Fruit fly (Drosophila melanogaster) whole organism: ENCODE measurements around the gene ppk31.

Experiments used
- CG8478 ChIP-seq: fragments of >200 bp; optimal IDR thresholded peaks from 2 replicates; lab custom pipeline; 2018; ENCODE audit warnings: inconsistent platforms
- Dll ChIP-seq: fragments of >200 bp; optimal IDR thresholded peaks from 2 replicates; lab custom pipeline; 2017
- EcR ChIP-seq, 2 experiments: fragments of >200 bp; optimal IDR thresholded peaks; 2 replicates each; lab custom pipeline; 2017; ENCODE audit warnings: missing biosample characterization in 2 of 2, missing genetic modification characterization in 2 of 2, missing genetic modification reagents in 2 of 2
- pan ChIP-seq: fragments of >200 bp; optimal IDR thresholded peaks from 2 replicates; lab custom pipeline; 2017
- psq ChIP-seq: fragments of >200 bp; optimal IDR thresholded peaks from 2 replicates; lab custom pipeline; 2017
- usp ChIP-seq: fragments of >200 bp; optimal IDR thresholded peaks from 2 replicates; lab custom pipeline; 2017; ENCODE audit warnings: missing biosample characterization, missing genetic modification characterization, mixed read lengths

Gene ppk31

DNA sequence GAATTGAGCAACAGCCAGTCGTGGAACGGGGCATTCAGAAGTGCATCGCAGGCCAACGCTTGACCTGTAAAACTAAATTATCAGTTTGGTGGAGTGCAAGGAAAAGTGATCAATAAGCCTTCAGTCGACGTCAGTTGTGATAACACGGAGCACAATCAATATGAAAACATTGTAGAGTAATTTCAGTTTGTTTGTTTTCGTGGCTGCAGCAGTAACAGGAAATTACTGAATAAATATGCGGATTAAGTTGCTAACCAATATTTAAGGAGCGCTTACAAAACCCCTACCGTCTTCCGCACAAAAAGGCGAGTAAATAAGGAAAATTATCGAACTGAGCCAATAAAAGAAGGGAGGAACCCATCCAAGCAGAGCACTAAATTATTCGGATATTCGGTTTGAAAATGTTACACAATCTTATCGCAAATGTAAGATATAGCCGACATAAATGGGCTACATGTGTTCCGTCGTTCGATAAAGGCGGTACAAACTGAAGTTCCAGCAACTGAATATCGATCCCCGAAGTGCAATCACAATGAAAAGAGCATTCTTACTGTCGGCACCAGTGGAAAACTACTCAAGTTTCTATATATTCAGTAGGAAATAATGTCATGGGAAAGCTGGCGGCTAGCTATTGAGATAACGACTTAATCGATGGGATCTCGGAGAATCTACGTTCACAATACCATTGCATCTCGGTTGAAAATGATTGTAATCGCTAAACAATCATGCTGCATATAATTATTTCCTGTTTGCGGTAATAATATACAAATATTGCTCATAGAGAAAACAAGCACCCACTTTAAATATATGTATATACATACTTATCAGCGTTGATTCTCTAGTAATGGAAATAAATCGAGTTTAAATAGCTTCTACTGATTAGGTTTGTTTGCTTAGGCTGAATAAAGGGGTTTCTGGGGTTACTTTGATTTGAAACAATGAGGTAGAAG, 27.0 kb upstream of the ppk31 start:
- TF ChIP-seq CG8478 (lab: Kevin White, UChicago): no peak
- TF ChIP-seq usp (GFP tag; lab: Kevin White, UChicago): no peak

DNA sequence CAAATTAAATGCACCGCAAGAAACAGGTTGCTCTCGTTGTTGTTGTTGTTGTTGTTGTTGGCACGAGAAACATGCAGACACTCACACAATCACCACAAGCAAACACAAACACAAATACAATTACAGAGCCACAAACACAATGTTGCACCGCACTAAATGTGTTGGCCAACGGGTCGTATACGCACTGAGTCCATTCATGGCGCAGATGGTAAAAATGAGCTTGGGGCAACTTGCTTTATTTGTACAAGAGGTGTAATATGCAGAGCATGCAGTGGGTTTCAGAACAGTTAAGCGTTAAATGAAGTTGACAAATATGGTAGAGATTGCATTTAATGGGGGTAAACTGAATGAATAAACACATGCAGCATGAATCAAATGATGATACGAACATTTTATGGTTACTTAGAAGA, 25.0 kb upstream of the ppk31 start:
- TF ChIP-seq CG8478 (lab: Kevin White, UChicago) (no peak), psq (lab: Kevin White, UChicago) (no peak), Dll (no peak), usp (GFP tag; lab: Kevin White, UChicago) (no peak), pan (lab: Kevin White, UChicago) (no peak), EcR (GFP tag; optimal IDR thresholded peaks at IDR 0.05; lab: Kevin White, UChicago) (no peak)

DNA sequence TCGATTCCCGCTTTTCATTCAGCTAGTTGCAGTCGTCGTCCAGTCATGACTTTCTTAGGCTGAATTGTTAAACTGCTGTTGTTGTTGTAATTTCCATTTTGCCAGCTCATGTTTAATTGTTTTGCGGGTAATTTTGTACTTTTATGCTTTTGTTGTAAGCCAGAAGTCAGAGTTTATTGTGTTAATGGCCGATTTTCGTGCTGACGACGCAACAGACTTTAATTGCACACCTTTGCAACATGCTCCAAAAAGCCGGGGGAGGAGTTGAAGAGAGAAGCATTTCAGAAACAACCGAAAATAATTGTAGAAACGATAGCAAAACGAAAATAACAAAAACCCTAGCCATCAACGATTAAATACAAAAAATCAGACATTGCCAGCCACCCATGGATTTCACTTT, 24.2 kb upstream of the ppk31 start:
- TF ChIP-seq psq (lab: Kevin White, UChicago) (no peak), usp (GFP tag; lab: Kevin White, UChicago) (no peak), EcR (GFP tag; optimal IDR thresholded peaks at IDR 0.05; lab: Kevin White, UChicago) (no peak), CG8478 (lab: Kevin White, UChicago) (no peak), pan (lab: Kevin White, UChicago) (no peak), Dll (no peak)

DNA sequence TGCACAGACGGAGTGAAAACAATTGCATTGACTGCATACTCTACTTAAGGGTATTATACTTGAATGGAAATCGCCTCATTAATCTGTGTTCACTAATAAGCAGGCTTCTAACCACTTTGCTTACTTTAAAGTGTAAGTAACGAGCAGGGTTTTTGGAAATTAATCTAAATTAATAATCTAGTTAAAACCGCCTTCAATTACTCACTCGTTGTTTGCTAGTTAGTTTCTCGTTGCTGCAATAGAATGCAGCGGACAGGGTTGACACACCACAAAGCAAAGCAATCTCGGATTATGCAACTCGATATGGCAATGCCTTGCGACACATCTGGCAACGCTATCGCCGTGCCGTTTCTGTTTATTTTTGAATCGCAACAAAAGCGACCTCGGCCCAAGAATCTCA, 23.0 kb upstream of the ppk31 start:
- TF ChIP-seq pan (lab: Kevin White, UChicago): no peak
- TF ChIP-seq CG8478 (lab: Kevin White, UChicago): no peak
- no peak for TF ChIP-seq usp (GFP tag; lab: Kevin White, UChicago)
- no peak for TF ChIP-seq Dll
- no peak for TF ChIP-seq EcR (GFP tag; optimal IDR thresholded peaks at IDR 0.05; lab: Kevin White, UChicago)
- TF ChIP-seq psq (lab: Kevin White, UChicago): no peak

DNA sequence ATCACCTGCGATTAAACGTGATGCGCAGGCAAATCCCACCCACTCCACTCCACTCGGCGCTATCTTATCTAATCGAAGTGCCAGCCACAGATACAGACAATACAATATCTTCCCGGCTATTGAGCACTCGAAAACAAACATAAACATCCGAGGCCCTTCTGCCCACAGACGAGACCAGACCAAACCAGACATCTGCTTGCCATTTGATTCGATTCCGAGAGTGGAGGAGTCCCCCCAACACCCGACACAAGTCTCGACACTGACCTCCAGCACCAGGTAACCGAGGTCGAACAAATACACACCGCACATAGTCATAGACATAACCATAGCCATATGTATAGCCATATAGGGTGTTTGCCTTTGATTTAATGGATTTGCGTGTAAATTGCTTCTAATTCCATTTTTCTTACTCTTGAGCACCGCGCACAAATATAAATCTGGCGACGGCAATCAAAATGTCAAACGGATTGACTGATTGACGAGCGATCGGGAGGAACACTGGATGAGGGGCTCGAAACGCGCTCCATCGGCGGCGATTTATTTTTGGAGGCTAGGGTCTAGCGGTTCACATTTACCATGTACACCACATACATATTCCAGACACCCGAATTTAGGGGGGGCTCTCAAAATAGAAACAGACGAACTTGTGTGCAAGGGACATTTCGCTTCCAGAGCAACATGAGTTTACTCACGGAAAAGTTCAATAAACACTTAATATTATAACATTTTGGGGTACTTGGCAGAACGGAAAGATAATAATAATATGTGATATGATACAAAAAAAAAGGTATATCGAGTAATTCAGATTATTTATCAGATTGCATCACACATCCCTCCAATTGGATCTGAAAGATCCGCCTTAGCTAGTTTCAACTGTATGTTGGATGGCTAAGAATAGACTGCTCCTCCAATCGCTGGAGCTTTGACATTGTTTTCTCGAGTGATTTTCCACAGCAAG, 13.8 kb upstream of the ppk31 start:
- TF ChIP-seq psq (lab: Kevin White, UChicago) (no peak), pan (lab: Kevin White, UChicago) (no peak), EcR (GFP tag; optimal IDR thresholded peaks at IDR 0.05; lab: Kevin White, UChicago) (no peak), usp (GFP tag; lab: Kevin White, UChicago) (no peak), Dll (no peak), CG8478 (lab: Kevin White, UChicago) (no peak)

DNA sequence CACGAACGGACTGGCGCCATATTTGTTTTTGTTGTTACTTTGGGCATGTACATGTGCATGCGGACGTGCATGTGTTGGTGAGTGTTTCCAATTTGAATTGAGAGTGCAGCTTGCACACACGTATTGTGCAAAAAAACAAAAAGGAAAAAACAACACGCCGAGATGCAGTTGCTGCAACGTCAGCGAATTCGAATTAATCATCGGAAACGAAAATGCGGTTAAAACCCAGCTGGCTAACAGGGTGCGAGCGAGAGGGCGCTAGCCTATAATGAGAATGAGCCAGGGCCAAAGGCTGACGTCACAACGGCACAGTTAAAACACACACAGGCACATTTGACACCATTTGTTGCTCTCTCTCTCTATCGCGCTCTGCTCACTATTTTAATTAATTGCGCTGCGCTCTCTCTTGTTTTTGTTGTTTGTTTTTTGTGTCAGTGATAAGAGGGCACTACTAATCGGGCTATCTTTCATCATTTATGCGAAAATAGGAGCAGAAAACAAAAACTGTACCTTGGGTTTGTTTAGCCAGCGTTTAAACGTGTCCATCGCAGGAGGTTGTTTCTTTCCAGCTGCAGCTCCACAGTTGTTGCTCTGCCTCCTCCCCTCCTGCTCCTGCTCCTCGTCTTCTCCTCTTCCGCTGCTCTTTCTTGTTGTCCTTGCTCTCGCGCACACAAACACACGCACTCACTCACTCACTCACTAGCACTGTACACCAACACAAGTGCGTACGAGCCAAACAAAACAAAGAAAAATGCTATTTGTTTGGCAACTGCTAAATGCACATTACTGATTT, 12.8 kb upstream of the ppk31 start:
- peak; percentile 51 for TF ChIP-seq Dll
- TF ChIP-seq usp (GFP tag; lab: Kevin White, UChicago): no peak

DNA sequence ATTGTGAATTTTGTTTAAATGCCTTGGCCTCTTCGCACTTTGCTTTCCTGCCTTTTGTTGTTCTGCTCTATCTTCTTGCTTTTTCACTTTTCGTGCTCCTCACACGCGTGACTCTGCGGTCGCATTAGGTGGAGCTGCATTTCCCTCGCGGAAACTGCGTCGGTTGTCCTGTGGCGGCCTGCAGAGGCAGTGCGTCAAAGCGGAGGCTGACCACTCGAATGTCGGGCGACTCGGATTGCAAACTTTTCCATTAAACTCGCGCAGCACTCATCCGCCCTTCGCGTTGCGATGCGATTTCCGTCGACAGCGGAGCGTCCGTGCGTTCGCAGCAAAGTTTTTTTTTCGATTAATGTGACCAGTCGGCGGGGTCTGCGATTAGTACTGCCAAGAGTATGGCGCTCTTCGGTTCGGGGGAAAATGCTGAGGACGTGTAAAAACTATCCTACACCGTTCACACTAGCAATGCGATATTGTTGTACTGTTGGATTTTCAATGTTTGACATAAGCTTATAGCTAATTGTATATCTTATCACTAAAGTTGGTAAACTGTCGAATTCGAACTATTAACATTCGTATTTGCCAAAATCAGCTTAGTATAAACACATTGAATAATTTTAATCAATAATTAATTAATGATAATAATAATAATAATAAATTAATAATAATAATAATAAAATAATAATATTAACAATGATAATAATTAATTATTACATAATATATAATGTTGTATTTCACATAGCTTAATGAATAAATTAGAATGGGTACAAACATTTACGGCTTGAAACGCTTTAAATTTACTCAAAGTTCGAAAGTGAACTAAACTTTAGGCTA, 12.0 kb upstream of the ppk31 start, which contains the start of gene CG6051:
CG6051 (minus strand) TSS at position 385 of the 831 bp plus-strand sequence.
- TF ChIP-seq psq (lab: Kevin White, UChicago): no peak
- no peak for TF ChIP-seq EcR (GFP tag; optimal IDR thresholded peaks at IDR 0.05; lab: Kevin White, UChicago)
- no peak for TF ChIP-seq CG8478 (lab: Kevin White, UChicago)
- TF ChIP-seq usp (GFP tag; lab: Kevin White, UChicago): no peak
- no peak for TF ChIP-seq pan (lab: Kevin White, UChicago)
- no peak for TF ChIP-seq Dll

DNA sequence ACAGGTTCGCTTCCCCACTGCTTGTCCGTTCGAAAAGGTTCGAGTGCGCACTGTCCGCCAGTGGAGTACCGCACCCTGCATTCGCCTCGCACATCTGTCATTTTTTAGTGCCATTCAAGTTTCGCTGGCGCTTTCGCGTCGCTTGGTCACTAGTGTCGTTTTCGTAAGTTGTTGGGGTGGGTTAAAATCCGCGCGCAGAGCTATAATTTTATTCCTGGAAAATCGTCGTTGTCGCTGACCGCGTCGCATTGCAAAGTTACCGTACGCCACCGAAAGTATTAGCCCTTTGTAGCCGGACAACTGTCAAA, 11.5 kb upstream of the ppk31 start, which contains the start of gene Men-b:
Men-b (plus strand) TSS at position 147 of the 308 bp plus-strand sequence.
- TF ChIP-seq psq (lab: Kevin White, UChicago) (no peak), EcR (GFP tag; optimal IDR thresholded peaks at IDR 0.05; lab: Kevin White, UChicago) (no peak), pan (lab: Kevin White, UChicago) (no peak), CG8478 (lab: Kevin White, UChicago) (no peak), Dll (no peak), usp (GFP tag; lab: Kevin White, UChicago) (no peak)

DNA sequence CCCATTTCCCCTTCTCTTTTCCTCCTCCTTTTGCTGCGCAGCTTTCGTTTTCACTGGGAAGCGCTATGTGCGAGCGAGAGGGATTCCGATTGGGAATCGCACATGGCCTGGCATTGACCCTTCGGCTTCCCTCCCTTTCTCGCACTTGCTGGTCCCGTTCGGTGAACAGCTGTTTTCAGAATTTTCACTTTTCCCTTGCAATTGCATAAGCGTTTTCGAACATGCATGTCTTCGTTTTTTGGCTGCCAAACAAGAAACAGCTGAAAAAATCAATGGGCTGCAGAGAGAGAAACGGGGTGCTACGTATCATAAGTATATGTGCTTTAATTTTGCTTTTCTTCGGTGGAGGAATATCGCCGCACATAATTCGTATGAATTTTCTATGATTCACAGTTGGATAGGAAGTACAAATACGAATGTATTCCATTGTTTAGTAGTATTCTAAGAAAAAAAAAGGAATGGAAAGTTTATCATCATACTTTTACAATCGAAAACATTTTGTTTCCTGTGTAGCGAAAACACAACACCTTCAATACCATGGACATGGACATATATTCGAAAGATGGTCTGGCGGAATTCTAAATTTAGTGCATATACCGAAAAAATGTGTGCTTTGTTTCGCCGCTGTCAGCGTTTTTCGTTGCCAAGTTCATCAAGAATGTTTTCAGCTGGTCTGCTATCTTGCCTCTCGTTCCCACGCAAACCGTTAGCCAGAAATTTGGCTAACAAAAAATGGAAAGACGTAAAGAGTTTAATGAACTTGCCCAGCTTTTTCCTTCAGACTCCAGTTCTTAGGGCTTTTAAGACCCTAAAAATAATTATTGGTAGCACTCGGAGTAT, 10.6 kb upstream of the ppk31 start:
- TF ChIP-seq Dll: no peak
- TF ChIP-seq pan (lab: Kevin White, UChicago): peak; percentile 47
